Worm (Caenorhabditis elegans) whole organism, L4 larva: ENCODE data around the gene C54F6.12.

Source experiments
- ama-1 ChIP-seq: fragments of 150-350 bp; optimal IDR thresholded peaks from 2 replicates; lab custom pipeline; 2014; ENCODE audit warnings: inconsistent platforms, mixed read lengths
- ctbp-1 ChIP-seq: fragments of 200-800 bp; sonication (Bioruptor generic); IDR thresholded peaks from 2 replicates; pipeline ENCODE4 v1.3.6; 2022; ENCODE audit warnings: missing genetic modification reagents, missing genetic modification characterization, missing compliant biosample characterization
- daf-16 ChIP-seq, 3 experiments: sonication (generic microtip); optimal IDR thresholded peaks; 2 replicates each; lab custom pipeline; 2016 to 2017; ENCODE audit warnings: missing genetic modification characterization in 3 of 3, missing genetic modification reagents in 3 of 3, mild to moderate bottlenecking in 2 of 3, missing compliant biosample characterization in 2 of 3, missing biosample characterization in 1 of 3, moderate library complexity in 1 of 3
- egl-27 ChIP-seq: sonication (generic microtip); optimal IDR thresholded peaks from 3 replicates; lab custom pipeline; 2017; ENCODE audit warnings: missing biosample characterization, missing genetic modification reagents, missing genetic modification characterization
- fos-1 ChIP-seq: fragments of 150-350 bp; optimal IDR thresholded peaks from 2 replicates; lab custom pipeline; 2014; ENCODE audit warnings: missing biosample characterization, missing genetic modification characterization
- hlh-30 ChIP-seq: sonication (generic microtip); optimal IDR thresholded peaks from 2 replicates; lab custom pipeline; 2017; ENCODE audit warnings: antibody characterized with exemption, mild to moderate bottlenecking, missing genetic modification characterization, missing compliant biosample characterization; ENCODE audit not compliant: insufficient read depth
- lin-1 ChIP-seq: fragments of 200-800 bp; sonication (Bioruptor generic); IDR thresholded peaks from 2 replicates; pipeline ENCODE4 v1.3.6; 2022; ENCODE audit warnings: missing genetic modification reagents, missing genetic modification characterization, missing compliant biosample characterization
- nhr-25 ChIP-seq: sonication (generic microtip); optimal IDR thresholded peaks from 2 replicates; lab custom pipeline; 2017; ENCODE audit warnings: missing genetic modification characterization, mild to moderate bottlenecking, missing compliant biosample characterization, antibody characterized with exemption, moderate library complexity, borderline replicate concordance; ENCODE audit not compliant: insufficient read depth
- nhr-28 ChIP-seq: fragments of 150-350 bp; optimal IDR thresholded peaks from 2 replicates; lab custom pipeline; 2014; ENCODE audit warnings: missing biosample characterization, missing genetic modification characterization
- saeg-2 ChIP-seq: fragments of 200-800 bp; sonication (Bioruptor generic); IDR thresholded peaks from 2 replicates; pipeline ENCODE4 v1.3.6; 2022; ENCODE audit warnings: missing genetic modification reagents, missing genetic modification characterization, missing compliant biosample characterization
- unc-39 ChIP-seq: sonication (generic microtip); optimal IDR thresholded peaks from 2 replicates; lab custom pipeline; 2017; ENCODE audit warnings: missing biosample characterization, missing genetic modification characterization

- TF ChIP-seq fos-1 (tag; lab: Kevin White, UChicago) (no peak), ctbp-1 (no peak), daf-16 (GFP tag; optimal IDR thresholded peaks at IDR 0.05; lab: Kevin White, UChicago) (no peak), daf-16 (tag; optimal IDR thresholded peaks at IDR 0.05; lab: Kevin White, UChicago) (no peak), egl-27 (tag; lab: Kevin White, UChicago) (no peak), hlh-30 (tag; lab: Kevin White, UChicago) (no peak), unc-39 (tag; lab: Kevin White, UChicago) (no peak), nhr-28 (tag; lab: Kevin White, UChicago) (no peak), lin-1 (GFP tag; lab: Robert Waterston, UW) (no peak), nhr-25 (tag; lab: Kevin White, UChicago) (no peak), ama-1 (lab: Kevin White, UChicago) (no peak), saeg-2 (GFP tag; lab: Robert Waterston, UW) (no peak)
Measured at ce11 chrV:7532947-7533346, 5.0 kb downstream of the C54F6.12 start, which contains the start of gene C54F6.3.
